Worm (Caenorhabditis elegans) whole organism, mixed stage, embryonic: ENCODE results near the gene F22E5.8.
"Not testable (repeated sequence)": the region's sequence is repeated elsewhere in the genome, so short reads cannot be mapped to it uniquely, and the experiment has no call there.

Source experiments
- M03D4.4 ChIP-seq: sonication (generic microtip); optimal IDR thresholded peaks from 2 replicates; lab custom pipeline; 2017; ENCODE audit warnings: mild to moderate bottlenecking, missing genetic modification characterization, missing compliant biosample characterization
- bed-3 ChIP-seq: fragments of 200-800 bp; sonication (Bioruptor generic); optimal IDR thresholded peaks from 3 replicates; lab custom pipeline; 2018; ENCODE audit warnings: mild to moderate bottlenecking, missing genetic modification characterization, moderate library complexity, missing compliant biosample characterization
- blmp-1 ChIP-seq: fragments of 150-350 bp; optimal IDR thresholded peaks from 2 replicates; lab custom pipeline; 2014; ENCODE audit warnings: missing biosample characterization, missing genetic modification characterization
- ceh-39 ChIP-seq: fragments of 150-350 bp; optimal IDR thresholded peaks from 2 replicates; lab custom pipeline; 2014; ENCODE audit warnings: missing biosample characterization, missing genetic modification characterization
- ceh-43 ChIP-seq: fragments of 200-800 bp; sonication (Bioruptor generic); optimal IDR thresholded peaks from 2 replicates; lab custom pipeline; 2018; ENCODE audit warnings: mild to moderate bottlenecking, missing genetic modification characterization, moderate library complexity, missing compliant biosample characterization
- ceh-83 ChIP-seq: fragments of 200-800 bp; sonication (Bioruptor generic); optimal IDR thresholded peaks from 2 replicates; lab custom pipeline; 2018; ENCODE audit warnings: mild to moderate bottlenecking, missing genetic modification characterization, missing compliant biosample characterization
- ces-1 ChIP-seq: fragments of 150-350 bp; optimal IDR thresholded peaks from 2 replicates; lab custom pipeline; 2014; ENCODE audit warnings: missing biosample characterization, missing genetic modification reagents, missing genetic modification characterization
- cnd-1 ChIP-seq: fragments of 200-800 bp; sonication (Bioruptor generic); optimal IDR thresholded peaks from 2 replicates; lab custom pipeline; 2018; ENCODE audit warnings: mild to moderate bottlenecking, missing genetic modification characterization, missing compliant biosample characterization
- drap-1 ChIP-seq: fragments of 200-800 bp; sonication (Bioruptor generic); optimal IDR thresholded peaks from 3 replicates; lab custom pipeline; 2018; ENCODE audit warnings: mild to moderate bottlenecking, missing genetic modification characterization, missing compliant biosample characterization
- elt-1 ChIP-seq: sonication (generic microtip); optimal IDR thresholded peaks from 2 replicates; lab custom pipeline; 2017; ENCODE audit warnings: missing genetic modification characterization, mild to moderate bottlenecking, missing compliant biosample characterization, antibody characterized with exemption, moderate library complexity, borderline replicate concordance; ENCODE audit not compliant: insufficient read depth
- elt-3 ChIP-seq: fragments of 150-350 bp; optimal IDR thresholded peaks from 2 replicates; lab custom pipeline; 2014; ENCODE audit warnings: missing biosample characterization, missing genetic modification characterization
- flh-1 ChIP-seq: fragments of 200-800 bp; sonication (Bioruptor generic); optimal IDR thresholded peaks from 2 replicates; lab custom pipeline; 2018; ENCODE audit warnings: mild to moderate bottlenecking, missing genetic modification characterization, moderate library complexity, missing compliant biosample characterization
- ham-2 ChIP-seq: fragments of 200-800 bp; sonication (Bioruptor generic); optimal IDR thresholded peaks from 2 replicates; lab custom pipeline; 2018; ENCODE audit warnings: mild to moderate bottlenecking, missing genetic modification characterization, missing compliant biosample characterization
- lin-13 ChIP-seq: fragments of 150-350 bp; optimal IDR thresholded peaks from 2 replicates; lab custom pipeline; 2014; ENCODE audit warnings: missing biosample characterization, missing genetic modification characterization
- lsy-2 ChIP-seq: fragments of 150-350 bp; optimal IDR thresholded peaks from 2 replicates; lab custom pipeline; 2014; ENCODE audit warnings: missing biosample characterization, missing genetic modification characterization
- mab-5 ChIP-seq: fragments of 150-350 bp; optimal IDR thresholded peaks from 2 replicates; lab custom pipeline; 2014; ENCODE audit warnings: missing biosample characterization, missing genetic modification characterization
- mep-1 ChIP-seq: fragments of 150-350 bp; optimal IDR thresholded peaks from 2 replicates; lab custom pipeline; 2017; ENCODE audit warnings: missing biosample characterization, missing genetic modification reagents, missing genetic modification characterization, inconsistent platforms
- mls-2 ChIP-seq: sonication (generic microtip); optimal IDR thresholded peaks from 2 replicates; lab custom pipeline; 2016; ENCODE audit warnings: mild to moderate bottlenecking, missing genetic modification characterization, moderate library complexity, missing compliant biosample characterization
- nhr-12 ChIP-seq: fragments of 150-350 bp; optimal IDR thresholded peaks from 2 replicates; lab custom pipeline; 2014; ENCODE audit warnings: missing biosample characterization, missing genetic modification characterization
- nhr-2 ChIP-seq: fragments of 150-350 bp; optimal IDR thresholded peaks from 2 replicates; lab custom pipeline; 2014; ENCODE audit warnings: missing biosample characterization, missing genetic modification characterization
- nhr-237 ChIP-seq: fragments of 150-350 bp; optimal IDR thresholded peaks from 2 replicates; lab custom pipeline; 2014; ENCODE audit warnings: missing biosample characterization, missing genetic modification characterization
- nhr-28 ChIP-seq: fragments of 150-350 bp; optimal IDR thresholded peaks from 2 replicates; lab custom pipeline; 2014; ENCODE audit warnings: missing biosample characterization, missing genetic modification characterization
- pha-4 ChIP-seq: fragments of 150-350 bp; optimal IDR thresholded peaks from 2 replicates; lab custom pipeline; 2018; ENCODE audit warnings: missing biosample characterization, missing genetic modification reagents, missing genetic modification characterization
- sem-2 ChIP-seq: fragments of 200-800 bp; sonication (Bioruptor generic); optimal IDR thresholded peaks from 2 replicates; lab custom pipeline; 2018; ENCODE audit warnings: mild to moderate bottlenecking, missing genetic modification characterization, missing compliant biosample characterization
- snpc-4 ChIP-seq: fragments of 150-350 bp; optimal IDR thresholded peaks from 2 replicates; lab custom pipeline; 2014; ENCODE audit warnings: missing biosample characterization, missing genetic modification characterization
- sptf-1 ChIP-seq: sonication (generic microtip); optimal IDR thresholded peaks from 2 replicates; lab custom pipeline; 2017; ENCODE audit warnings: mild to moderate bottlenecking, missing genetic modification characterization, moderate library complexity, missing compliant biosample characterization
- tbx-8 ChIP-seq: fragments of 200-800 bp; sonication (Bioruptor generic); optimal IDR thresholded peaks from 2 replicates; lab custom pipeline; 2018; ENCODE audit warnings: mild to moderate bottlenecking, missing genetic modification characterization, moderate library complexity, missing compliant biosample characterization
- unc-39 ChIP-seq: fragments of 150-350 bp; optimal IDR thresholded peaks from 2 replicates; lab custom pipeline; 2014; ENCODE audit warnings: missing biosample characterization, missing genetic modification characterization
- unc-62 ChIP-seq: fragments of 150-350 bp; optimal IDR thresholded peaks from 2 replicates; lab custom pipeline; 2014; ENCODE audit warnings: missing biosample characterization, missing genetic modification reagents, missing genetic modification characterization
- zip-8 ChIP-seq: fragments of 150-350 bp; optimal IDR thresholded peaks from 2 replicates; lab custom pipeline; 2014; ENCODE audit warnings: missing biosample characterization, missing genetic modification characterization
- ztf-11 ChIP-seq: fragments of 150-350 bp; optimal IDR thresholded peaks from 2 replicates; lab custom pipeline; 2014; ENCODE audit warnings: missing biosample characterization, missing genetic modification characterization

The F22E5.8 gene

ce11 chrII:2672320-2672719, 32.5 kb downstream of the F22E5.8 start, which contains the start of gene sri-57:
Gene sri-57, minus strand, starts transcription at chrII:2672420.
- not testable (repeated sequence) for TF ChIP-seq nhr-28 (tag; lab: Kevin White, UChicago); nhr-237 (tag; lab: Kevin White, UChicago); ceh-43 (GFP tag; lab: Kevin White, UChicago)

ce11 chrII:2673534-2673933, 33.7 kb downstream of the F22E5.8 start, which contains the start of the genes F22E5.20 and F22E5.1:
Gene F22E5.20, minus strand, starts transcription at chrII:2673634.
Gene F22E5.1, plus strand, starts transcription at chrII:2673775.
- not testable (repeated sequence) for TF ChIP-seq zip-8 (tag; lab: Kevin White, UChicago); mls-2 (tag; lab: Kevin White, UChicago); ceh-83 (GFP tag; lab: Kevin White, UChicago)

- TF ChIP-seq bed-3 (GFP tag; lab: Kevin White, UChicago) (no peak), elt-3 (tag; lab: Kevin White, UChicago) (no peak), nhr-237 (tag; lab: Kevin White, UChicago) (no peak), flh-1 (GFP tag; lab: Kevin White, UChicago) (no peak)
These were observed 37.8 kb downstream of the F22E5.8 start, which contains the start of gene F22E5.17 for ce11 chrII:2677534-2678168. Gene F22E5.17, plus strand, starts transcription at chrII:2678041.

- TF ChIP-seq nhr-28 (tag; lab: Kevin White, UChicago) (no peak), ztf-11 (tag; lab: Kevin White, UChicago) (no peak), ham-2 (no peak), sptf-1 (tag; lab: Kevin White, UChicago) (no peak), ceh-43 (GFP tag; lab: Kevin White, UChicago) (no peak), ces-1 (GFP tag; lab: Kevin White, UChicago) (no peak), zip-8 (tag; lab: Kevin White, UChicago) (no peak), bed-3 (GFP tag; lab: Kevin White, UChicago) (no peak), ceh-83 (GFP tag; lab: Kevin White, UChicago) (no peak)
These were observed 41.3 kb downstream of the F22E5.8 start, which contains the start of gene F34D6.1 for ce11 chrII:2681118-2681517. Gene F34D6.1, minus strand, starts transcription at chrII:2681218.

- TF ChIP-seq tbx-8 (GFP tag; lab: Kevin White, UChicago) (no peak), flh-1 (GFP tag; lab: Kevin White, UChicago) (no peak), nhr-2 (tag; lab: Kevin White, UChicago) (no peak), blmp-1 (no peak), zip-8 (tag; lab: Kevin White, UChicago) (no peak), bed-3 (GFP tag; lab: Kevin White, UChicago) (no peak), ham-2 (no peak), nhr-237 (tag; lab: Kevin White, UChicago) (no peak), sem-2 (GFP tag; lab: Kevin White, UChicago) (no peak), ztf-11 (tag; lab: Kevin White, UChicago) (no peak), unc-62 (GFP tag; lab: Kevin White, UChicago) (no peak), elt-1 (tag; lab: Kevin White, UChicago) (no peak), ceh-39 (tag; lab: Kevin White, UChicago) (no peak), ceh-43 (GFP tag; lab: Kevin White, UChicago) (no peak), nhr-28 (tag; lab: Kevin White, UChicago) (no peak)
- TF ChIP-seq, all 35 proteins: peak for 0
These were observed 44.4 kb downstream of the F22E5.8 start, which contains the start of gene ceh-87 for ce11 chrII:2684208-2684607. Gene ceh-87, minus strand, starts transcription at chrII:2684308.

ce11 chrII:2684783-2685182, 44.9 kb downstream of the F22E5.8 start:
- TF ChIP-seq tbx-8 (GFP tag; lab: Kevin White, UChicago) (no peak), ham-2 (no peak), ztf-11 (tag; lab: Kevin White, UChicago) (no peak), elt-3 (tag; lab: Kevin White, UChicago) (no peak), bed-3 (GFP tag; lab: Kevin White, UChicago) (no peak), pha-4 (no peak), ceh-83 (GFP tag; lab: Kevin White, UChicago) (no peak), cnd-1 (tag; lab: Kevin White, UChicago) (no peak), drap-1 (GFP tag; lab: Kevin White, UChicago) (no peak), nhr-2 (tag; lab: Kevin White, UChicago) (no peak), ceh-39 (tag; lab: Kevin White, UChicago) (no peak), lsy-2 (tag; lab: Kevin White, UChicago) (no peak), mab-5 (tag; lab: Kevin White, UChicago) (no peak), mep-1 (tag; lab: Kevin White, UChicago) (no peak), nhr-12 (tag; lab: Kevin White, UChicago) (no peak), lin-13 (tag; lab: Kevin White, UChicago) (no peak), unc-39 (tag; lab: Kevin White, UChicago) (no peak), snpc-4 (tag; lab: Kevin White, UChicago) (no peak), M03D4.4 (tag; lab: Kevin White, UChicago) (no peak)
